Fruit fly (Drosophila melanogaster) whole organism, prepupa: ENCODE data around the gene CG43707.

Source experiments
- Blimp-1 ChIP-seq: fragments of 200-800 bp; sonication (Bioruptor generic); optimal IDR thresholded peaks from 3 replicates; lab custom pipeline; 2017; ENCODE audit warnings: missing biosample characterization, missing genetic modification characterization, mild to moderate bottlenecking, moderate library complexity, missing genetic modification reagents
- CG10631 ChIP-seq: fragments of 200-800 bp; sonication (Bioruptor generic); optimal IDR thresholded peaks from 2 replicates; lab custom pipeline; 2016; ENCODE audit warnings: missing biosample characterization, missing genetic modification characterization
- CG11762 ChIP-seq: fragments of 200-800 bp; sonication (Bioruptor generic); optimal IDR thresholded peaks from 3 replicates; lab custom pipeline; 2016; ENCODE audit warnings: missing biosample characterization, missing genetic modification characterization; ENCODE audit not compliant: insufficient read depth
- CG11902 ChIP-seq: fragments of 200-800 bp; sonication (Bioruptor generic); optimal IDR thresholded peaks from 3 replicates; lab custom pipeline; 2016; ENCODE audit warnings: missing biosample characterization, missing genetic modification characterization
- CG15336 ChIP-seq: fragments of 200-800 bp; sonication (Bioruptor generic); IDR thresholded peaks from 2 replicates; pipeline ENCODE4 v1.3.6; 2022; ENCODE audit warnings: missing biosample characterization, missing genetic modification characterization
- CG1621 ChIP-seq: fragments of 200-800 bp; sonication (Bioruptor generic); optimal IDR thresholded peaks from 3 replicates; lab custom pipeline; 2018; ENCODE audit warnings: missing biosample characterization, mild to moderate bottlenecking, missing genetic modification characterization
- CG16779 ChIP-seq: fragments of 200-800 bp; sonication (Bioruptor generic); optimal IDR thresholded peaks from 3 replicates; lab custom pipeline; 2017; ENCODE audit warnings: missing biosample characterization, mild to moderate bottlenecking, missing genetic modification characterization
- CG3032 ChIP-seq: fragments of 200-800 bp; optimal IDR thresholded peaks from 2 replicates; lab custom pipeline; 2019; ENCODE audit warnings: missing biosample characterization, mild to moderate bottlenecking, missing genetic modification characterization, moderate library complexity
- CG31627 ChIP-seq: fragments of 200-800 bp; sonication (Bioruptor generic); optimal IDR thresholded peaks from 3 replicates; lab custom pipeline; 2016; ENCODE audit warnings: missing biosample characterization, missing genetic modification characterization
- CG3919 ChIP-seq: fragments of 200-800 bp; sonication (Bioruptor generic); optimal IDR thresholded peaks from 3 replicates; lab custom pipeline; 2016; ENCODE audit warnings: missing biosample characterization, missing genetic modification characterization
- CG4318 ChIP-seq: fragments of 200-800 bp; sonication (Bioruptor generic); optimal IDR thresholded peaks from 3 replicates; lab custom pipeline; 2017; ENCODE audit warnings: missing biosample characterization, mild to moderate bottlenecking, missing genetic modification characterization
- CG6792 ChIP-seq: fragments of 200-800 bp; sonication (Bioruptor generic); optimal IDR thresholded peaks from 3 replicates; lab custom pipeline; 2016; ENCODE audit warnings: missing biosample characterization, missing genetic modification characterization
- CG6808 ChIP-seq: fragments of 200-800 bp; sonication (Bioruptor generic); optimal IDR thresholded peaks from 3 replicates; lab custom pipeline; 2017; ENCODE audit warnings: missing biosample characterization, missing genetic modification characterization, mild to moderate bottlenecking, moderate library complexity, missing genetic modification reagents
- CG6854 ChIP-seq: fragments of 200-800 bp; sonication (Bioruptor generic); optimal IDR thresholded peaks from 2 replicates; lab custom pipeline; 2017; ENCODE audit warnings: missing biosample characterization, mild to moderate bottlenecking, missing genetic modification characterization
- CG7368 ChIP-seq: fragments of 200-800 bp; sonication (Bioruptor generic); optimal IDR thresholded peaks from 3 replicates; lab custom pipeline; 2016; ENCODE audit warnings: missing biosample characterization, missing genetic modification characterization
- CG8119 ChIP-seq: fragments of 200-800 bp; sonication (Bioruptor generic); IDR thresholded peaks from 3 replicates; pipeline ENCODE4 v1.3.6; 2022; ENCODE audit warnings: missing biosample characterization, missing genetic modification characterization
- CG8319 ChIP-seq: fragments of 200-800 bp; sonication (Bioruptor generic); optimal IDR thresholded peaks from 3 replicates; lab custom pipeline; 2016; ENCODE audit warnings: missing biosample characterization, missing genetic modification characterization
- CG8632 ChIP-seq: fragments of 200-800 bp; sonication (Bioruptor generic); optimal IDR thresholded peaks from 3 replicates; lab custom pipeline; 2016; ENCODE audit warnings: missing biosample characterization, missing genetic modification characterization
- CG9139 ChIP-seq: fragments of 200-800 bp; sonication (Bioruptor generic); optimal IDR thresholded peaks from 3 replicates; lab custom pipeline; 2017; ENCODE audit warnings: missing biosample characterization, mild to moderate bottlenecking, missing genetic modification characterization
- Eip78C ChIP-seq: fragments of 200-800 bp; sonication (Bioruptor generic); peaks from one replicate; lab custom pipeline; 2016; ENCODE audit warnings: missing biosample characterization, missing genetic modification characterization
- Ets96B ChIP-seq: fragments of 200-800 bp; optimal IDR thresholded peaks from 2 replicates; lab custom pipeline; 2019; ENCODE audit warnings: missing biosample characterization, mild to moderate bottlenecking, missing genetic modification characterization, moderate library complexity
- Gug ChIP-seq: fragments of 200-800 bp; sonication (Bioruptor generic); IDR thresholded peaks from 2 replicates; pipeline ENCODE4 v1.3.6; 2022; ENCODE audit warnings: missing biosample characterization, missing genetic modification characterization
- Hr38 ChIP-seq: sonication (Bioruptor generic); optimal IDR thresholded peaks from 2 replicates; lab custom pipeline; 2016; ENCODE audit warnings: missing biosample characterization, missing genetic modification characterization
- Hr39 ChIP-seq: fragments of 200-800 bp; sonication (Bioruptor generic); optimal IDR thresholded peaks from 2 replicates; lab custom pipeline; 2016; ENCODE audit warnings: missing biosample characterization, missing genetic modification characterization
- Hr4 ChIP-seq: fragments of 200-800 bp; sonication (Bioruptor generic); optimal IDR thresholded peaks from 3 replicates; lab custom pipeline; 2016; ENCODE audit warnings: missing biosample characterization, missing genetic modification characterization
- Lpt ChIP-seq: fragments of 200-800 bp; sonication (Bioruptor generic); optimal IDR thresholded peaks from 3 replicates; lab custom pipeline; 2016; ENCODE audit warnings: missing biosample characterization, missing genetic modification characterization
- Met ChIP-seq: fragments of 200-800 bp; sonication (Bioruptor generic); optimal IDR thresholded peaks from 3 replicates; lab custom pipeline; 2016; ENCODE audit warnings: missing biosample characterization, missing genetic modification characterization
- OdsH ChIP-seq: fragments of 200-800 bp; sonication (Bioruptor generic); optimal IDR thresholded peaks from 3 replicates; lab custom pipeline; 2016; ENCODE audit warnings: missing biosample characterization, missing genetic modification characterization
- Smox ChIP-seq: fragments of 200-800 bp; sonication (Bioruptor generic); optimal IDR thresholded peaks from 3 replicates; lab custom pipeline; 2016; ENCODE audit warnings: missing biosample characterization, missing genetic modification characterization
- Sox102F ChIP-seq: fragments of 200-800 bp; sonication (Bioruptor generic); optimal IDR thresholded peaks from 2 replicates; lab custom pipeline; 2016; ENCODE audit warnings: missing biosample characterization, mild to moderate bottlenecking, missing genetic modification characterization
- Sox14 ChIP-seq: fragments of 200-800 bp; sonication (Bioruptor generic); optimal IDR thresholded peaks from 3 replicates; lab custom pipeline; 2016; ENCODE audit warnings: missing biosample characterization, missing genetic modification characterization
- achi ChIP-seq: fragments of 200-800 bp; sonication (Bioruptor generic); optimal IDR thresholded peaks from 3 replicates; lab custom pipeline; 2016; ENCODE audit warnings: missing biosample characterization, missing genetic modification characterization
- acj6 ChIP-seq: fragments of 200-800 bp; sonication (Bioruptor generic); optimal IDR thresholded peaks from 3 replicates; lab custom pipeline; 2016; ENCODE audit warnings: missing biosample characterization, missing genetic modification characterization
- dsx ChIP-seq: fragments of 200-800 bp; optimal IDR thresholded peaks from 3 replicates; lab custom pipeline; 2019; ENCODE audit warnings: missing biosample characterization, mild to moderate bottlenecking, missing genetic modification characterization, moderate library complexity; ENCODE audit not compliant: poor library complexity, severe bottlenecking
- eg ChIP-seq: fragments of 200-800 bp; sonication (Bioruptor generic); IDR thresholded peaks from 3 replicates; pipeline ENCODE4 v1.3.6; 2022; ENCODE audit warnings: missing biosample characterization, missing genetic modification characterization
- esn ChIP-seq: fragments of 200-800 bp; sonication (Bioruptor generic); optimal IDR thresholded peaks from 2 replicates; lab custom pipeline; 2016; ENCODE audit warnings: missing biosample characterization, mild to moderate bottlenecking, missing genetic modification characterization, moderate library complexity
- fd59A ChIP-seq: fragments of 200-800 bp; sonication (Bioruptor generic); optimal IDR thresholded peaks from 2 replicates; lab custom pipeline; 2017; ENCODE audit warnings: missing biosample characterization, mild to moderate bottlenecking, missing genetic modification characterization, missing genetic modification reagents
- pdm3 ChIP-seq: fragments of 200-800 bp; sonication (Bioruptor generic); optimal IDR thresholded peaks from 3 replicates; lab custom pipeline; 2016; ENCODE audit warnings: missing biosample characterization, missing genetic modification characterization
- salr ChIP-seq, 2 experiments: fragments of 200-800 bp; sonication (Bioruptor generic); optimal IDR thresholded peaks; 3 replicates each; lab custom pipeline; 2016 to 2018; ENCODE audit warnings: missing biosample characterization in 2 of 2, missing genetic modification characterization in 2 of 2, mild to moderate bottlenecking in 1 of 2
- spab ChIP-seq: fragments of 200-800 bp; sonication (Bioruptor generic); optimal IDR thresholded peaks from 2 replicates; lab custom pipeline; 2017; ENCODE audit warnings: missing biosample characterization, mild to moderate bottlenecking, missing genetic modification characterization, missing genetic modification reagents
- ss ChIP-seq, 2 experiments: fragments of 200-800 bp; sonication (Bioruptor generic); optimal IDR thresholded peaks; 2 replicates in 1 of 2; 3 replicates in 1 of 2; lab custom pipeline; 2017 to 2018; ENCODE audit warnings: mild to moderate bottlenecking in 2 of 2, missing biosample characterization in 2 of 2, missing genetic modification characterization in 2 of 2, moderate library complexity in 1 of 2
- svp ChIP-seq: fragments of 200-800 bp; sonication (Bioruptor generic); peaks from one replicate; lab custom pipeline; 2016; ENCODE audit warnings: missing biosample characterization, missing genetic modification characterization
- topi ChIP-seq: fragments of 200-800 bp; sonication (Bioruptor generic); optimal IDR thresholded peaks from 3 replicates; lab custom pipeline; 2016; ENCODE audit warnings: missing biosample characterization, missing genetic modification characterization
- vri ChIP-seq: fragments of 200-800 bp; sonication (Bioruptor generic); optimal IDR thresholded peaks from 3 replicates; lab custom pipeline; 2016; ENCODE audit warnings: missing biosample characterization, mild to moderate bottlenecking, missing genetic modification characterization

Gene CG43707

DNA sequence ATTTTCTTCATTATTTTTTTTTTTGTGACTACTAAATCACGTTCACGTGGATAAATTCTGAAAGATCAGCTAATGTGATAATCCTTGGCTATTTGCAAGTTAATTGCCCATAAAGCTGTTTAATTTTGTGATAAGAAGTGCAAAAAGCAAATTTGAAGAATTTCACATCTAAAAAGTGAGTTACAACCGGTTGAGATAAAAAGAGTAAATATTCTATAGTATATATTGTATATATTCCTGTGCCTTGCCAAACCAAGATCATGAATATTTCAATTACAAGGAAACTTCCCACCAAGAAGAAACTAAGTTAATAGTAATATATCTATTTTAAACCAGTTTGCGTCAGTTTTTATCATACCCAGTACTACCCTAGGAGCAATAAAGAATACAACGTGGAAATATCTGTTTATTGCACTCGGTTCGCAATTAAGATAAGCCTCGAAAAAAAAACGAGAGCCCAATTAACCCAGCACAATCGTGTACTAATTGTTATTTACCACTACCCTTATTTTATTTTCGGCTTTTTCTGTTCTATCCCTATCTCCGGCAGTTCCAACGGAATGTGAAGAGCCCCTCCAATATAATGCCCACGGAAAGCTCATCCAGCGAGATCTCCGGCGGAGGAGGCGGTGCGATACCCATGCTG is 22.2 kb downstream of the CG43707 start (continued):
- TF ChIP-seq CG11762 = no peak
- no peak for TF ChIP-seq Hr38 (GFP tag; lab: Kevin White, UChicago)
- no peak for TF ChIP-seq CG8119 (GFP tag; lab: Robert Waterston, UW)
- no peak for TF ChIP-seq Hr39 (GFP tag; lab: Kevin White, UChicago)
- TF ChIP-seq Met (GFP tag; lab: Kevin White, UChicago) = peak; percentile 8
- peak; percentile 21 for TF ChIP-seq acj6 (GFP tag; lab: Kevin White, UChicago)
- peak; percentile 71 for TF ChIP-seq svp
- TF ChIP-seq Hr4 (GFP tag; lab: Kevin White, UChicago) = no peak
- TF ChIP-seq vri (GFP tag; lab: Kevin White, UChicago) = peak; percentile 14
- peak; percentile 35 for TF ChIP-seq CG10631 (GFP tag; lab: Kevin White, UChicago)
- TF ChIP-seq salr (GFP tag; optimal IDR thresholded peaks at IDR 0.05; lab: Kevin White, UChicago) = peak in 1 of 2 experiments; percentile 8
- no peak for TF ChIP-seq CG6808 (GFP tag; lab: Kevin White, UChicago)
- no peak for TF ChIP-seq CG3032
- no peak for TF ChIP-seq CG9139 (GFP tag; lab: Kevin White, UChicago)
- no peak for TF ChIP-seq ss (GFP tag; optimal IDR thresholded peaks at IDR 0.05; lab: Kevin White, UChicago)

DNA sequence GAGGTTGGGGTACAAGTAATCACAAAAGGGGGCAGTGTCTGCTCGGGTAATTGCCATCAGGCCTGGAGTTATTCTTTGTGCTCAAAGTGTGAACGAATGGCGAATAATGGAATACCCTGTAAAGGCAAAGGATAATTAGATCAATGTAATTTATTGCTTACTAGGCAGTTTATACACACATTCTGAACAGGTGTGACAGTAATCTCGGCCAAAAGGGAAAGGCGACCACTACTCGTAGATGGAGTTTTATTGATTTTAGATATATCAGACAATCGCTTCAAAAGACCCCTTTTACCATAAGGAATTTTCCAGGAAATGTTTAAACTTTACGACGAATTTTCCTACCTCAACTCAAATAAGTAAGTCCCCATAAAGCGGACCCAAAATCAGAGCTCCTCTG is 23.5 kb downstream of the CG43707 start:
- no peak for TF ChIP-seq CG11762
- TF ChIP-seq svp = peak; percentile 55
- peak; percentile 28 for TF ChIP-seq Met (GFP tag; lab: Kevin White, UChicago)
- TF ChIP-seq topi (GFP tag; lab: Kevin White, UChicago) = peak; percentile 12
- peak; percentile 26 for TF ChIP-seq Eip78C (GFP tag; lab: Kevin White, UChicago)
- TF ChIP-seq CG3919 (GFP tag; lab: Kevin White, UChicago) = no peak
- TF ChIP-seq CG31627 = peak; percentile 6
- TF ChIP-seq, all 60 proteins: peak for 5

DNA sequence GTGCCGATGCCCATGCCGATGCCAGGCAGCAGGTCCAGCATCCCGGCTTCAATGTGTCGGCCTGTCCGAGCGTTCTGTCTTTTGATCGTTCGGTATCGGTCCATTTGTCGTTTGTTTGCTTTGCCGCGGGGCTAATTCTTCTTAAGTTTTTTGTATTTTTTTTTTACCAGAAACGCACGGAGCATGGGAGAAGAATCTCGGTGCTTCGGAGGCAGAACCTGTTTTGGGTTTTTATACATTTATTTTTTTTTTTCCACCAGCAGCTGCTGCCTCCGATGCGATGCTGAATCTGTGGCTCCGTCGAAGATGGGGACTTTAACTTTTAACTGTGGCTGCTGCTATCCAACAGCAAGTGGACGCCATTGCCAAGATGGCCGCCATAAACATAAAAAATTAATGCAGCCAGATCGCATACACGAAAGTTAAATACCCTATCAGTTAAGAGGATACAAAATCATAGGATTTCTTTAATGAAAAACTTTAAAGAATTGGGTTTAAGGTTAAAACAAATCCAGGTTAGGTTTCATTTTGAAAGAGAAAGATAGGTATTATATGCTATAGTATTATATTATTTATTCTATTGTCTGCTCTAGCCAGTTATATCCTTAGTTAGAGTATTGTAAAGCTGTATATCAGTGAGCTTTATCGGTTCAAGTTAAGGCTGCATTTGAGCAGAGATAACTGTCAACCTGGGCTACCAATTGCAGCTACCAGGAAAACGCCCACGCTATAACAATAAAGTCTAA is 24.2 kb downstream of the CG43707 start:
- TF ChIP-seq salr (GFP tag; optimal IDR thresholded peaks at IDR 0.05; lab: Kevin White, UChicago) (peak; percentile 35 to 66), pdm3 (GFP tag; lab: Kevin White, UChicago) (peak; percentile 66), CG1621 (tag; lab: Kevin White, UChicago) (no peak), CG8632 (GFP tag; lab: Kevin White, UChicago) (peak; percentile 65), Sox102F (GFP tag; lab: Kevin White, UChicago) (peak; percentile 76), CG9139 (GFP tag; lab: Kevin White, UChicago) (no peak), CG4318 (GFP tag; lab: Kevin White, UChicago) (no peak), esn (peak; percentile 81), vri (GFP tag; lab: Kevin White, UChicago) (peak; percentile 53), CG16779 (tag; lab: Kevin White, UChicago) (no peak), topi (GFP tag; lab: Kevin White, UChicago) (peak; percentile 63), CG11902 (GFP tag; lab: Kevin White, UChicago) (peak; percentile 28), ss (GFP tag; optimal IDR thresholded peaks at IDR 0.05; lab: Kevin White, UChicago) (peak in 1 of 2 experiments; percentile 10), achi (GFP tag; lab: Kevin White, UChicago) (peak; percentile 44), Gug (GFP tag; lab: Robert Waterston, UW) (peak; percentile 46), Ets96B (peak; percentile 46), CG7368 (no peak), CG8319 (GFP tag; lab: Kevin White, UChicago) (no peak), fd59A (peak; percentile 64), Sox14 (GFP tag; lab: Kevin White, UChicago) (peak; percentile 56), Hr39 (GFP tag; lab: Kevin White, UChicago) (peak; percentile 55), CG10631 (GFP tag; lab: Kevin White, UChicago) (peak; percentile 72), CG6854 (GFP tag; lab: Kevin White, UChicago) (peak; percentile 2), Hr38 (GFP tag; lab: Kevin White, UChicago) (no peak), spab (peak; percentile 42), Smox (GFP tag; lab: Kevin White, UChicago) (peak; percentile 74), OdsH (GFP tag; lab: Kevin White, UChicago) (peak; percentile 80), eg (GFP tag; lab: Robert Waterston, UW) (peak; percentile 73; the same call in 2 of the 3 replicates), CG8119 (GFP tag; lab: Robert Waterston, UW) (peak; percentile 78; the same call in 2 of the 3 replicates), Blimp-1 (GFP tag; lab: Kevin White, UChicago) (peak; percentile 35), CG15336 (GFP tag; lab: Robert Waterston, UW) (peak; percentile 77), CG6792 (GFP tag; lab: Kevin White, UChicago) (peak; percentile 70), Lpt (GFP tag; lab: Kevin White, UChicago) (no peak), dsx (GFP tag; lab: Kevin White, UChicago) (peak; percentile 53)
